Worm (Caenorhabditis elegans): ENCODE data around the gene M01H9.5.

The M01H9.5 gene

DNA sequence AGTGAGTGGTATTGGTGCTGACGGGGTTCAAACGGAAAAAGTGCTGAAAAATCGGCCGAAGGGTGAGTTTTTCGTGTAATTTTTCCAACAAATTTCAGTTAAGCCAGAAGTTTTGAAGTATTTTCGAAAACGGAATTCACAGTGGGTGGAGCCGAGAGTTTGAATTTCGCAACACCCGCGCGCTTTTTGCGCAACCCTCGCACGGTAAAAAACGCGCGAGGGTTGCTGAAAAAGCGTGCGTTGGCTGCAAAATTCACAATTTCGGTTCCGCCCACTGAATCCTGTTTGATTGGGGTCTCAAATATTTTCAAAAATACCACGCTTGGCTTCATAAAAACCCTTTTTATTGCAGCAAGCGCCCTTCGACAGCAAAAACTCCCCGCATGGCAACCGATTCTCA lies 17.9 kb upstream of the M01H9.5 start:
- no peak for TF ChIP-seq mml-1 (tag; optimal IDR thresholded peaks at IDR 0.05)
- TF ChIP-seq nhr-25 (tag; optimal IDR thresholded peaks at IDR 0.05): no peak
- no peak for TF ChIP-seq lin-15B (tag; optimal IDR thresholded peaks at IDR 0.05)
- no peak for TF ChIP-seq fkh-10 (GFP tag; optimal IDR thresholded peaks at IDR 0.05)
- TF ChIP-seq ztf-11 (tag; optimal IDR thresholded peaks at IDR 0.05): no peak
- TF ChIP-seq jun-1 (tag; optimal IDR thresholded peaks at IDR 0.05): no peak
- no peak for TF ChIP-seq elt-2 (tag; optimal IDR thresholded peaks at IDR 0.05)
- TF ChIP-seq nhr-67 (tag; optimal IDR thresholded peaks at IDR 0.05): no peak
- TF ChIP-seq eor-1 (tag; optimal IDR thresholded peaks at IDR 0.05): no peak
- no peak for TF ChIP-seq ama-1 (optimal IDR thresholded peaks at IDR 0.05)
- TF ChIP-seq egl-5 (tag; optimal IDR thresholded peaks at IDR 0.05): no peak
- no peak for TF ChIP-seq ceh-28 (tag; optimal IDR thresholded peaks at IDR 0.05)
- TF ChIP-seq elt-1 (tag; optimal IDR thresholded peaks at IDR 0.05): no peak
- TF ChIP-seq snpc-4 (tag; optimal IDR thresholded peaks at IDR 0.05): no peak
- no peak for TF ChIP-seq hmg-11 (tag; optimal IDR thresholded peaks at IDR 0.05)
- no peak for TF ChIP-seq aly-2 (tag; optimal IDR thresholded peaks at IDR 0.05)
- TF ChIP-seq nhr-28 (tag; optimal IDR thresholded peaks at IDR 0.05): no peak

DNA sequence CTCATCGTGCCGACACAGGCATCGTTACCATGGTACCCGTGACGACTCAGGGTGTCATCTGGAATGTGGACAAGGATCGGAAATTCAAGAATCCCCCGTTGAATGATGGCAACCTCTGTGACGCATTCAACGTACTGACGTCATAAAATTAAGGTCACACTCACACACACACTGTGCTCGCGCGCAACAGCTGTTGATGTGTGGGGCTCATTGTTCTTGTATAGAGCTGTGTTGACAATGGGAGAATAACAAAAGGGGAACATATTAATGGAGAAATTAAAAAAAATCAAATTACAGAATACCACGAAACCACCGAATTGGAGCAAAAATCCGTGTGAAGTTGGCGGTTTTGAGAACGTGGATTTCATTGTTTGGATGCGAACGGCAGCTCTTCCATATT lies 16.9 kb upstream of the M01H9.5 start:
- TF ChIP-seq zag-1 (tag; optimal IDR thresholded peaks at IDR 0.05) (no peak), pha-4 (tag; optimal IDR thresholded peaks at IDR 0.05) (peak; percentile 8)

DNA sequence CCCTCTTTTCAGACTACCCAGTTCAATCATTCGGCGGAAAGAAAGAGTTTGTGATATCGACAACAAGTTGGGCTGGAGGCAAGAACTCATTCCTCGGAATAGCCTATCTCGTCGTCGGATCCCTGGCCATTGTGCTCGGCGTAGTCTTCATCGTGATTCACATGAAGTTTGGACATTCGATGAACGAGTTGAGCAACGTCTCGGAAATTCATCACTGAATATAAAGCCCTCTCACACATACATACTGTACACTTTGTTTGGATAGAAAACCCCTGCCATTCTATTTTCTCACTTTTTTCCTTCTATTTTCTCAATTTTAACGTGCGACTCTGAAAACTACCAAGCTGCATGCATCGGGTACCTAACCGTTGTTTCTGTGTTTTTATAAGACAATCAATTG lies 15.8 kb upstream of the M01H9.5 start, which contains the start of gene R08C7.12:
Gene R08C7.12 (plus strand): TSS at position 301 of the 400 bp plus-strand sequence.
- TF ChIP-seq jun-1 (tag; optimal IDR thresholded peaks at IDR 0.05) (no peak), unc-39 (tag; optimal IDR thresholded peaks at IDR 0.05) (no peak), lin-39 (tag; optimal IDR thresholded peaks at IDR 0.05) (no peak), tbx-2 (tag; optimal IDR thresholded peaks at IDR 0.05) (no peak), nhr-67 (tag; optimal IDR thresholded peaks at IDR 0.05) (no peak), egl-27 (tag; optimal IDR thresholded peaks at IDR 0.05) (no peak), pqm-1 (tag; optimal IDR thresholded peaks at IDR 0.05) (no peak), lin-15B (tag; optimal IDR thresholded peaks at IDR 0.05) (no peak), hmg-11 (tag; optimal IDR thresholded peaks at IDR 0.05) (no peak), elt-2 (tag; optimal IDR thresholded peaks at IDR 0.05) (no peak), ceh-16 (tag; optimal IDR thresholded peaks at IDR 0.05) (no peak), nhr-25 (tag; optimal IDR thresholded peaks at IDR 0.05) (no peak), mml-1 (tag; optimal IDR thresholded peaks at IDR 0.05) (no peak), ZK546.5 (tag; optimal IDR thresholded peaks at IDR 0.05) (no peak), ztf-11 (tag; optimal IDR thresholded peaks at IDR 0.05) (no peak), nhr-23 (tag; optimal IDR thresholded peaks at IDR 0.05) (no peak), ceh-82 (tag; optimal IDR thresholded peaks at IDR 0.05) (no peak), skn-1 (tag; optimal IDR thresholded peaks at IDR 0.05) (no peak), sea-2 (GFP tag; optimal IDR thresholded peaks at IDR 0.05) (no peak)

ce11 chrIV:4449843-4450242 lies 15.4 kb upstream of the M01H9.5 start:
- peak; percentile 38 for TF ChIP-seq pha-4 (tag; optimal IDR thresholded peaks at IDR 0.05)
- no peak for TF ChIP-seq mdl-1 (tag; optimal IDR thresholded peaks at IDR 0.05)
- TF ChIP-seq pqm-1 (tag; optimal IDR thresholded peaks at IDR 0.05): peak; percentile 88
- peak; percentile 5 for TF ChIP-seq nhr-23 (tag; optimal IDR thresholded peaks at IDR 0.05)
- TF ChIP-seq unc-62 (GFP tag; optimal IDR thresholded peaks at IDR 0.05): no peak
- TF ChIP-seq ama-1 (optimal IDR thresholded peaks at IDR 0.05): peak; percentile 13
- TF ChIP-seq elt-2 (tag; optimal IDR thresholded peaks at IDR 0.05): peak; percentile 86
- TF ChIP-seq nhr-43 (tag; optimal IDR thresholded peaks at IDR 0.05; ENCODE audit: poor library complexity, severe bottlenecking): peak; percentile 57

- TF ChIP-seq mdl-1 (tag; optimal IDR thresholded peaks at IDR 0.05) (no peak), jun-1 (tag; optimal IDR thresholded peaks at IDR 0.05) (no peak), nhr-23 (tag; optimal IDR thresholded peaks at IDR 0.05) (peak; percentile 6)
Observed at ce11 chrIV:4451576-4451975, 13.7 kb upstream of the M01H9.5 start, which contains the start of gene R08C7.1. TSS of gene R08C7.1 (plus strand) at chrIV:4451876.

All from whole organism, L3 larva.